Worm (Caenorhabditis elegans): ENCODE results near the gene panl-3.

Gene panl-3

ce11 chrIII:9782011-9782436 lies 36.8 kb upstream of the panl-3 start, which contains the start of gene vha-2 (continued):
- TF ChIP-seq F16B12.6 (tag; optimal IDR thresholded peaks at IDR 0.05) (no peak), snu-23 (GFP tag; optimal IDR thresholded peaks at IDR 0.05) (no peak), pax-3 (tag; optimal IDR thresholded peaks at IDR 0.05) (no peak), nhr-71 (tag; optimal IDR thresholded peaks at IDR 0.05) (peak; percentile 32), dpl-1 (GFP tag; optimal IDR thresholded peaks at IDR 0.05) (no peak), nhr-77 (tag; optimal IDR thresholded peaks at IDR 0.05) (no peak)

DNA sequence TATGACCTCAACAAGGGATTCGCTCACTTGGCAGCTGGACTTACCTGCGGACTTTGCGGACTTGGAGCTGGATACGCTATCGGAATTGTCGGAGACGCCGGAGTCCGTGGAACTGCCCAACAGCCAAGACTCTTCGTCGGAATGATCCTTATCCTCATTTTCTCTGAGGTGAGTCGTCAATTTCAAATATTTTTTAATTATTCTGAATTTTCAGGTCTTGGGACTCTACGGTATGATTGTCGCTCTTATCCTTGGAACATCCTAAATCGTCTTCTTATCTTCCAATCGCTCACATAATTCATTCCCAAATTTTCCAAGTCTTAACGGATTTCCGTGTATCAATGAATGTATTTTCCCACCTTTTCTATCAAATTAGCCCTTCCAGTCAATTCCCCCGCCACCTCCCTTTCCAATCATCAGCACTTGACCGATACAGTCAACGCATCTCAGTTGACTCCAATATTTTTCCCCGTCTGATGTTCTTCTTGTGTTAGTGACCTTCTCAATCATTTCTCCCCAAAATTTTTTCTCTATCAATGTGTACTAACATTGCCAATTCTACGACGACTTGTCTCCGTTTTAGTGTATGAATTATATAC lies 36.3 kb upstream of the panl-3 start, which contains the start of gene R10E11.6:
R10E11.6 (plus strand) TSS at position 524 of the 599 bp plus-strand sequence.
- no peak for TF ChIP-seq efl-1 (optimal IDR thresholded peaks at IDR 0.05)
- TF ChIP-seq efl-1 (GFP tag; optimal IDR thresholded peaks at IDR 0.05 in 1 of 2): peak in 1 of 2 experiments; percentile 93
- no peak for TF ChIP-seq hlh-17 (GFP tag; optimal IDR thresholded peaks at IDR 0.05; ENCODE audit: borderline replicate concordance)

ce11 chrIII:9783133-9783590 lies 35.7 kb upstream of the panl-3 start:
- TF ChIP-seq isw-1 (GFP tag; IDR thresholded peaks at IDR 0.05) (no peak), aly-2 (tag; optimal IDR thresholded peaks at IDR 0.05) (peak; percentile 51), skn-1 (tag; optimal IDR thresholded peaks at IDR 0.05) (no peak), ceh-63 (GFP tag; optimal IDR thresholded peaks at IDR 0.05) (no peak), ceh-82 (tag; optimal IDR thresholded peaks at IDR 0.05) (no peak), pax-3 (tag; optimal IDR thresholded peaks at IDR 0.05) (no peak), nhr-77 (tag; optimal IDR thresholded peaks at IDR 0.05) (no peak), lir-3 (tag; optimal IDR thresholded peaks at IDR 0.05; ENCODE audit: poor library complexity) (no peak), pqm-1 (tag; optimal IDR thresholded peaks at IDR 0.05) (no peak), mef-2 (tag; optimal IDR thresholded peaks at IDR 0.05) (no peak), mep-1 (tag; optimal IDR thresholded peaks at IDR 0.05) (no peak), Y116A8C.19 (tag; optimal IDR thresholded peaks at IDR 0.05; ENCODE audit: borderline replicate concordance) (no peak), nhr-12 (tag; optimal IDR thresholded peaks at IDR 0.05) (no peak), lin-15B (tag; optimal IDR thresholded peaks at IDR 0.05) (no peak), ceh-8 (GFP tag; optimal IDR thresholded peaks at IDR 0.05) (no peak), unc-86 (tag; optimal IDR thresholded peaks at IDR 0.05) (no peak), zag-1 (tag; optimal IDR thresholded peaks at IDR 0.05) (no peak), xbp-1 (tag; optimal IDR thresholded peaks at IDR 0.05) (no peak), lin-13 (GFP tag; optimal IDR thresholded peaks at IDR 0.05) (no peak), nhr-28 (tag; optimal IDR thresholded peaks at IDR 0.05) (no peak), nhr-71 (tag; optimal IDR thresholded peaks at IDR 0.05) (peak; percentile 32), ztf-11 (tag; optimal IDR thresholded peaks at IDR 0.05) (no peak), elt-2 (tag; optimal IDR thresholded peaks at IDR 0.05) (peak; percentile 19), sox-4 (tag; optimal IDR thresholded peaks at IDR 0.05) (no peak), swsn-7 (tag; optimal IDR thresholded peaks at IDR 0.05) (no peak), nhr-11 (tag; optimal IDR thresholded peaks at IDR 0.05) (no peak), fkh-4 (tag; optimal IDR thresholded peaks at IDR 0.05; ENCODE audit: borderline replicate concordance) (no peak), unc-30 (tag; optimal IDR thresholded peaks at IDR 0.05) (no peak), hlh-17 (GFP tag; optimal IDR thresholded peaks at IDR 0.05; ENCODE audit: borderline replicate concordance) (no peak), nhr-19 (GFP tag; conservative IDR thresholded peaks at IDR 0.05) (peak; percentile 37), nhr-85 (tag) (peak; percentile 23), hlh-4 (tag; optimal IDR thresholded peaks at IDR 0.05) (no peak), fkh-8 (tag; optimal IDR thresholded peaks at IDR 0.05) (no peak), unc-130 (tag; optimal IDR thresholded peaks at IDR 0.05) (no peak), efl-3 (GFP tag; optimal IDR thresholded peaks at IDR 0.05) (no peak), vab-15 (tag; optimal IDR thresholded peaks at IDR 0.05) (no peak), lin-39 (tag; optimal IDR thresholded peaks at IDR 0.05) (no peak), sup-37 (GFP tag; optimal IDR thresholded peaks at IDR 0.05) (no peak), snu-23 (GFP tag; optimal IDR thresholded peaks at IDR 0.05) (peak; percentile 9), tlp-1 (tag; optimal IDR thresholded peaks at IDR 0.05) (no peak), elt-3 (tag; optimal IDR thresholded peaks at IDR 0.05) (peak in 1 of 6 experiments; percentile 16), zip-4 (GFP tag; optimal IDR thresholded peaks at IDR 0.05) (no peak), lin-14 (GFP tag; optimal IDR thresholded peaks at IDR 0.05) (no peak), aha-1 (tag; optimal IDR thresholded peaks at IDR 0.05) (no peak)
